Fruit fly (Drosophila melanogaster): ENCODE data around the gene sens-2.

sens-2 gene

dm6 chr2L:6850963-6851362, 29.2 kb downstream of the sens-2 start:
- TF ChIP-seq CTCF (GFP tag; optimal IDR thresholded peaks at IDR 0.05) (peak; percentile 68), CG6683 (GFP tag; optimal IDR thresholded peaks at IDR 0.05) (no peak), Dref (GFP tag; IDR thresholded peaks at IDR 0.05) (0 out of 2 replicates have a peak, but pooled peaks have one; percentile 11), pros (GFP tag; optimal IDR thresholded peaks at IDR 0.05) (peak; percentile 72), onecut (GFP tag; IDR thresholded peaks at IDR 0.05) (peak; percentile 71)

DNA sequence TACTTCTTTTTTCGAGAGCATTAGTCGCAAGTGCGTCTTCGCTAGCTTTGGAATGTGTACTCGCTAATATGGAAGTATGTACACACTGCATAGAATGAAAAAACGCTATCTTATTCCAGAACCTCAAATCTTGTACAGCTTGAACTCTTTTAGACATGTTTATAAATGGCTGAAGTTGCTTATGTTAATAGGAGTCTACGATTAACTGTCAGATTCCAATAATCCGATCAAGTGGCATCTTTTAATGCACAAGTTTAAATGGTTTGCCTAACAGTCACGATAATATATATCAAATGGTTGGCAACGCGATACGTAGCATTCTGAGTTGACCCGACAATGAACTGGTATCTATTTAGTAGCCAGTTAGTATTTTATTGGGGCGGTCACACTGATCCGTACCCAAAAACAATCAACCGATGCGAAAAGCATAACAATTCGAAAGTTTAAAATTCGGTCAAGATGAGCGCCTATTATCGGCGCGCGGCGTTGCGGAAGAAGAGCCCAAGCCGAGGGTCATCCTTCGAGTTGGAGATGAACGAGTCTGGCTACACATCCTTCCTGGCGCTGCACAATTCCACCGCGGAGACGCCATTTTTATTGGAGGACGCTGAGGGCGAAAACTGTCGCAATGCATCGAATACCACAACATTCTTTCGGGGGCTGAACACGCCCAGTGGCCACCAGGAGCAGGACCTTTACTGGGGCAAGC, 30.4 kb downstream of the sens-2 start, which contains the start of gene Rca1:
Gene Rca1 (plus strand): TSS at position 353 of the 709 bp plus-strand sequence.
- TF ChIP-seq insv (GFP tag; optimal IDR thresholded peaks at IDR 0.05) (peak in 1 of 2 experiments; percentile 46), Lim3 (GFP tag; IDR thresholded peaks at IDR 0.05) (no peak), grau (tag; optimal IDR thresholded peaks at IDR 0.05) (peak; percentile 3), Six4 (GFP tag; optimal IDR thresholded peaks at IDR 0.05) (no peak), chif (GFP tag; optimal IDR thresholded peaks at IDR 0.05) (no peak), CG6813 (GFP tag; optimal IDR thresholded peaks at IDR 0.05) (no peak), amos (GFP tag; IDR thresholded peaks at IDR 0.05; ENCODE audit: partially characterized antibody) (peak; percentile 53), HmgD (GFP tag; optimal IDR thresholded peaks at IDR 0.05) (peak; percentile 58), trem (tag; optimal IDR thresholded peaks at IDR 0.05) (peak; percentile 80), CG17361 (GFP tag; IDR thresholded peaks at IDR 0.05) (no peak; the same call in 1 of the 3 replicates), CG10267 (tag; optimal IDR thresholded peaks at IDR 0.05) (peak; percentile 53), zen (tag; optimal IDR thresholded peaks at IDR 0.05) (peak; percentile 32), CG32772 (GFP tag; IDR thresholded peaks at IDR 0.05) (no peak), CG11456 (GFP tag; IDR thresholded peaks at IDR 0.05) (no peak), nerfin-1 (tag; optimal IDR thresholded peaks at IDR 0.05) (peak; percentile 60), CG7271 (tag; optimal IDR thresholded peaks at IDR 0.05) (no peak), jumu (GFP tag; optimal IDR thresholded peaks at IDR 0.05) (peak; percentile 8), CG9932 (GFP tag; IDR thresholded peaks at IDR 0.05) (no peak), Bteb2 (GFP tag; optimal IDR thresholded peaks at IDR 0.05) (no peak), kay (GFP tag; optimal IDR thresholded peaks at IDR 0.05) (peak; percentile 30), CG15601 (tag; optimal IDR thresholded peaks at IDR 0.05) (no peak), bcd (GFP tag; optimal IDR thresholded peaks at IDR 0.05) (no peak), lmd (GFP tag; IDR thresholded peaks at IDR 0.05) (no peak), pzg (GFP tag; optimal IDR thresholded peaks at IDR 0.05) (peak; percentile 85), ken (GFP tag; IDR thresholded peaks at IDR 0.05) (no peak), CG15011 (GFP tag; optimal IDR thresholded peaks at IDR 0.05) (no peak), vnd (GFP tag; IDR thresholded peaks at IDR 0.05; ENCODE audit: partially characterized antibody) (no peak), pita (GFP tag; optimal IDR thresholded peaks at IDR 0.05) (peak; percentile 90), nmo (GFP tag; optimal IDR thresholded peaks at IDR 0.05) (peak; percentile 64), CG31365 (tag; optimal IDR thresholded peaks at IDR 0.05) (no peak), CG3995 (GFP tag; optimal IDR thresholded peaks at IDR 0.05) (peak; percentile 97), Sox100B (GFP tag; optimal IDR thresholded peaks at IDR 0.05) (no peak), CG18619 (GFP tag; optimal IDR thresholded peaks at IDR 0.05) (no peak), CG15479 (GFP tag; optimal IDR thresholded peaks at IDR 0.05) (no peak), MESR4 (GFP tag; optimal IDR thresholded peaks at IDR 0.05) (peak; percentile 55), odd (GFP tag; optimal IDR thresholded peaks at IDR 0.05) (no peak), sna (GFP tag; IDR thresholded peaks at IDR 0.05; ENCODE audit: partially characterized antibody) (no peak), schlank (tag; optimal IDR thresholded peaks at IDR 0.05) (no peak), CG15514 (GFP tag; optimal IDR thresholded peaks at IDR 0.05) (peak; percentile 88), Xrp1 (GFP tag; IDR thresholded peaks at IDR 0.05) (no peak), CG12769 (tag; optimal IDR thresholded peaks at IDR 0.05) (no peak), CG13424 (tag; optimal IDR thresholded peaks at IDR 0.05) (no peak), HmgZ (tag; optimal IDR thresholded peaks at IDR 0.05) (peak; percentile 62)

Data from whole organism, embryonic.